Worm (Caenorhabditis elegans) whole organism, L3 larva: ENCODE measurements around the gene mapk-15.

Experiments
- R02D3.7 ChIP-seq: fragments of 150-350 bp; optimal IDR thresholded peaks from 2 replicates; lab custom pipeline; 2014; ENCODE audit warnings: missing biosample characterization, missing genetic modification characterization
- ZK546.5 ChIP-seq: sonication (generic microtip); optimal IDR thresholded peaks from 2 replicates; lab custom pipeline; 2017; ENCODE audit warnings: missing biosample characterization, missing genetic modification characterization
- ama-1 ChIP-seq: fragments of 150-350 bp; optimal IDR thresholded peaks from 2 replicates; lab custom pipeline; 2018
- ceh-16 ChIP-seq: sonication (generic microtip); optimal IDR thresholded peaks from 2 replicates; lab custom pipeline; 2017; ENCODE audit warnings: missing biosample characterization, missing genetic modification characterization
- ceh-28 ChIP-seq: fragments of 150-350 bp; optimal IDR thresholded peaks from 2 replicates; lab custom pipeline; 2014; ENCODE audit warnings: missing biosample characterization, missing genetic modification reagents, missing genetic modification characterization
- ceh-82 ChIP-seq: fragments of 150-350 bp; optimal IDR thresholded peaks from 2 replicates; lab custom pipeline; 2014; ENCODE audit warnings: missing biosample characterization, missing genetic modification characterization
- daf-12 ChIP-seq: fragments of 150-350 bp; optimal IDR thresholded peaks from 2 replicates; lab custom pipeline; 2014; ENCODE audit warnings: missing biosample characterization, missing genetic modification reagents, missing genetic modification characterization
- egl-5 ChIP-seq: fragments of 150-350 bp; optimal IDR thresholded peaks from 2 replicates; lab custom pipeline; 2017; ENCODE audit warnings: missing biosample characterization, missing genetic modification reagents, missing genetic modification characterization, inconsistent platforms
- elt-1 ChIP-seq: fragments of 150-350 bp; optimal IDR thresholded peaks from 2 replicates; lab custom pipeline; 2014; ENCODE audit warnings: missing biosample characterization, missing genetic modification characterization
- elt-2 ChIP-seq: sonication (generic microtip); optimal IDR thresholded peaks from 2 replicates; lab custom pipeline; 2016; ENCODE audit warnings: missing genetic modification reagents, mild to moderate bottlenecking, missing genetic modification characterization, missing compliant biosample characterization
- elt-3 ChIP-seq, 3 experiments: fragments of 150-350 bp in 1 of 3; sonication (generic microtip) in 2 of 3; optimal IDR thresholded peaks; 2 replicates in 2 of 3; 4 replicates in 1 of 3; lab custom pipeline; 2014 to 2017; ENCODE audit warnings: missing biosample characterization in 3 of 3, missing genetic modification characterization in 3 of 3
- eor-1 ChIP-seq, 2 experiments: fragments of 150-350 bp; optimal IDR thresholded peaks; 2 replicates each; lab custom pipeline; 2014 to 2018; ENCODE audit warnings: missing biosample characterization in 2 of 2, missing genetic modification characterization in 2 of 2
- fkh-10 ChIP-seq: sonication (generic microtip); optimal IDR thresholded peaks from 2 replicates; lab custom pipeline; 2017; ENCODE audit warnings: missing biosample characterization, missing genetic modification reagents, missing genetic modification characterization
- fkh-2 ChIP-seq: fragments of 150-350 bp; optimal IDR thresholded peaks from 2 replicates; lab custom pipeline; 2014; ENCODE audit warnings: missing biosample characterization, missing genetic modification reagents, missing genetic modification characterization
- fos-1 ChIP-seq: fragments of 150-350 bp; optimal IDR thresholded peaks from 2 replicates; lab custom pipeline; 2014; ENCODE audit warnings: missing biosample characterization, missing genetic modification characterization
- hmg-11 ChIP-seq: sonication (generic microtip); optimal IDR thresholded peaks from 2 replicates; lab custom pipeline; 2016; ENCODE audit warnings: missing genetic modification characterization, missing compliant biosample characterization
- jun-1 ChIP-seq: fragments of 150-350 bp; optimal IDR thresholded peaks from 2 replicates; lab custom pipeline; 2014; ENCODE audit warnings: missing biosample characterization, missing genetic modification reagents, missing genetic modification characterization
- mdl-1 ChIP-seq: fragments of 150-350 bp; optimal IDR thresholded peaks from 2 replicates; lab custom pipeline; 2014; ENCODE audit warnings: missing biosample characterization, missing genetic modification characterization
- nfya-1 ChIP-seq: sonication (generic microtip); optimal IDR thresholded peaks from 2 replicates; lab custom pipeline; 2017; ENCODE audit warnings: missing genetic modification characterization, mild to moderate bottlenecking, missing compliant biosample characterization, antibody characterized with exemption, moderate library complexity; ENCODE audit not compliant: insufficient read depth
- nhr-12 ChIP-seq: fragments of 150-350 bp; optimal IDR thresholded peaks from 2 replicates; lab custom pipeline; 2014; ENCODE audit warnings: missing biosample characterization, missing genetic modification characterization
- nhr-23 ChIP-seq: fragments of 150-350 bp; optimal IDR thresholded peaks from 2 replicates; lab custom pipeline; 2014; ENCODE audit warnings: missing biosample characterization, missing genetic modification reagents, missing genetic modification characterization
- nhr-237 ChIP-seq: fragments of 150-350 bp; optimal IDR thresholded peaks from 2 replicates; lab custom pipeline; 2014; ENCODE audit warnings: missing biosample characterization, missing genetic modification characterization
- nhr-25 ChIP-seq: sonication (generic microtip); optimal IDR thresholded peaks from 2 replicates; lab custom pipeline; 2017; ENCODE audit warnings: missing biosample characterization, missing genetic modification characterization
- nhr-28 ChIP-seq: fragments of 150-350 bp; optimal IDR thresholded peaks from 2 replicates; lab custom pipeline; 2014; ENCODE audit warnings: missing biosample characterization, missing genetic modification characterization
- nhr-43 ChIP-seq: sonication (generic microtip); optimal IDR thresholded peaks from 2 replicates; lab custom pipeline; 2016; ENCODE audit warnings: mild to moderate bottlenecking, missing genetic modification characterization, missing compliant biosample characterization; ENCODE audit not compliant: poor library complexity, severe bottlenecking
- nhr-67 ChIP-seq: fragments of 150-350 bp; optimal IDR thresholded peaks from 2 replicates; lab custom pipeline; 2014; ENCODE audit warnings: missing biosample characterization, missing genetic modification characterization
- nhr-76 ChIP-seq: fragments of 150-350 bp; sonication (generic microtip); optimal IDR thresholded peaks from 5 replicates; lab custom pipeline; 2014; ENCODE audit warnings: missing biosample characterization, missing genetic modification characterization
- pha-4 ChIP-seq: fragments of 150-350 bp; optimal IDR thresholded peaks from 2 replicates; lab custom pipeline; 2014; ENCODE audit warnings: missing biosample characterization, missing genetic modification reagents, missing genetic modification characterization
- pqm-1 ChIP-seq: fragments of 150-350 bp; optimal IDR thresholded peaks from 2 replicates; lab custom pipeline; 2017; ENCODE audit warnings: missing biosample characterization, missing genetic modification characterization, inconsistent platforms
- sea-2 ChIP-seq: fragments of 150-350 bp; sonication (generic microtip); optimal IDR thresholded peaks from 4 replicates; lab custom pipeline; 2014; ENCODE audit warnings: missing biosample characterization, missing genetic modification reagents, missing genetic modification characterization
- skn-1 ChIP-seq: fragments of 150-350 bp; optimal IDR thresholded peaks from 2 replicates; lab custom pipeline; 2014; ENCODE audit warnings: missing biosample characterization, missing genetic modification characterization
- snpc-4 ChIP-seq: fragments of 150-350 bp; optimal IDR thresholded peaks from 2 replicates; lab custom pipeline; 2014; ENCODE audit warnings: missing biosample characterization, missing genetic modification characterization
- tbx-2 ChIP-seq: sonication (generic microtip); optimal IDR thresholded peaks from 2 replicates; lab custom pipeline; 2016; ENCODE audit warnings: mild to moderate bottlenecking, missing genetic modification characterization, missing compliant biosample characterization
- ztf-11 ChIP-seq: fragments of 150-350 bp; optimal IDR thresholded peaks from 2 replicates; lab custom pipeline; 2014; ENCODE audit warnings: missing biosample characterization, missing genetic modification characterization

The mapk-15 gene

DNA sequence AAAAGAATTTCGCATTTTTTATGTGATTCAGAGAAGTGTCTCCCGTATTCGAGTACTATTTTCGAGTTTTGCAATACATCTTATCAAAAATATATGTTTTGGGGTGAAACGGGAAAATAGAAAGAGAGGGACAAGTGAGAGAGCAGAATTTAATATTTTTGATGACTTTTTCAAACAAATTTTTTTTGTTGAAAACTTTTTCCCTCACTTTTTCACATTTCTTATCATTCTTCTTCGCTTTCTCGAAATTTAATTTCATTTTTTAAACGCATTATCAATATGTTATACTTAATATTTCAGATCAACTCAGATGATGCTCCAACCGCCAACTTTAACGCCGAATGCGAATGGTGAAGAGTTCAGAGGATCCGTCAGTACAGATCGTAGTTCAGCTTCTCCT lies 12.6 kb downstream of the mapk-15 start, which contains the start of gene attf-4:
attf-4 (plus strand) TSS at position 301 of the 400 bp plus-strand sequence.
- peak; percentile 45 for TF ChIP-seq elt-2 (tag; lab: Kevin White, UChicago)
- no peak for TF ChIP-seq ceh-16 (tag; lab: Kevin White, UChicago)

DNA sequence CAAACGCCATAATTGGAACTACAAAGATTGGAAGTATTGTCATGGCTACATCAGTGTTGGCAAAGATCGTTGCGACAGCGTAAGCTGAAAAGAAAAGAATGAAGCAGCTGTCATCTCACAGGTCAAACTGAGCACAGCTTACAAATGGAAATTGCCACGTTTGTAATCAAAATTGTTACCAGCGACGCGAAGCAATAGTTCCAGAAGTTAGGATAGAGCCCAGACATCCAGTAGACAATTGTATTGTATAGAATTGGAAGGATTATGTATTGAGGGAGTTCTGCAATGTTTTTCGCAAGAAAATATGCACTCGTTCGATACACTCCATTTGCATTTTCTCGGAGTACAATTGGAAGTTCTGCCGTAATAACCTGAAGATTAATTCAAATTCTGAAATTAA lies 17.7 kb downstream of the mapk-15 start:
- TF ChIP-seq nhr-67 (tag; lab: Kevin White, UChicago), result no peak
- no peak for TF ChIP-seq ztf-11
- no peak for TF ChIP-seq hmg-11
- no peak for TF ChIP-seq tbx-2
- no peak for TF ChIP-seq nhr-76 (tag; lab: Kevin White, UChicago)
- no peak for TF ChIP-seq R02D3.7 (tag; lab: Kevin White, UChicago)
- TF ChIP-seq ama-1 (lab: Kevin White, UChicago), result no peak
- no peak for TF ChIP-seq skn-1
- TF ChIP-seq fkh-10 (GFP tag; lab: Kevin White, UChicago), result no peak
- TF ChIP-seq nhr-23 (tag; lab: Kevin White, UChicago), result no peak
- no peak for TF ChIP-seq jun-1 (tag; lab: Kevin White, UChicago)
- no peak for TF ChIP-seq nhr-25 (tag; lab: Kevin White, UChicago)
- no peak for TF ChIP-seq nhr-237 (tag; lab: Kevin White, UChicago)
- no peak for TF ChIP-seq daf-12 (tag; lab: Kevin White, UChicago)
- TF ChIP-seq nfya-1 (tag; lab: Kevin White, UChicago), result no peak
- no peak for TF ChIP-seq sea-2 (GFP tag; lab: Kevin White, UChicago)
- TF ChIP-seq mdl-1 (tag; lab: Kevin White, UChicago), result no peak

DNA sequence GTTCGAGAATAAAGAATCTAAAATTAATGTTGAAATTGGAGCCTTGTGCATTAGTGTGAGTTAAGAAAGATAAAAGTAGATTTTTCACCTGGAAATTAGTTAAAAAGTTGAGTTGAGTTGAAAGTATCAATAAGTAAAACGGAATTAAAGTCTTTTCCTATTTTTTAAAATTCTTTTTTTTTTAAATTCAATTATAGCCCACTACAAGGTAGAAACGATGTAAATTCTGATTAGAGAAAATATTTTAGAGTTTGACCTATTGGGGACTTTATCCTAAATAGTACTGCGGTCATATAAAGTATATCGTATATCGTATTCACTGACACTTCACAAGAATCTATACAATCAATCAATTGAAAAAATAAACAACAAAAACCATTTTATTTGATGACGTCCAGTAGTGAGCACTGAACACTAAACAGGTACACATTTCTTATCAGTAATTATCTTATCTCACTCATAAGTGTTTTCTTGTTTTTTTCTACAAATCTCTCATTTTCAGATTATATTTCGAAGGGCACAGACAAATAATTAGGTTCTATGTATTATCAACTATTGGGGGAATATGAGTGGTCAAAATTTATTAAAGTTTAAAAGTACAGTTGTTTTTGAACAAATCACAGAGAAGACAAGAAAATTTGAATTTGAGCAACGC lies 20.2 kb downstream of the mapk-15 start, which contains the start of gene wht-1:
wht-1 (minus strand) TSS at position 51 of the 655 bp plus-strand sequence.
- TF ChIP-seq hmg-11, result no peak
- TF ChIP-seq nhr-23 (tag; lab: Kevin White, UChicago), result no peak
- TF ChIP-seq elt-3 (tag; optimal IDR thresholded peaks at IDR 0.05; lab: Kevin White, UChicago), result no peak
- TF ChIP-seq ZK546.5 (tag; lab: Kevin White, UChicago), result no peak
- no peak for TF ChIP-seq R02D3.7 (tag; lab: Kevin White, UChicago)
- no peak for TF ChIP-seq tbx-2
- peak; percentile 85 for TF ChIP-seq elt-2 (tag; lab: Kevin White, UChicago)
- TF ChIP-seq nhr-12 (tag; lab: Kevin White, UChicago), result no peak
- peak; percentile 94 for TF ChIP-seq pqm-1 (tag; lab: Kevin White, UChicago)
- TF ChIP-seq pha-4 (tag; lab: Kevin White, UChicago), result peak; percentile 42

DNA sequence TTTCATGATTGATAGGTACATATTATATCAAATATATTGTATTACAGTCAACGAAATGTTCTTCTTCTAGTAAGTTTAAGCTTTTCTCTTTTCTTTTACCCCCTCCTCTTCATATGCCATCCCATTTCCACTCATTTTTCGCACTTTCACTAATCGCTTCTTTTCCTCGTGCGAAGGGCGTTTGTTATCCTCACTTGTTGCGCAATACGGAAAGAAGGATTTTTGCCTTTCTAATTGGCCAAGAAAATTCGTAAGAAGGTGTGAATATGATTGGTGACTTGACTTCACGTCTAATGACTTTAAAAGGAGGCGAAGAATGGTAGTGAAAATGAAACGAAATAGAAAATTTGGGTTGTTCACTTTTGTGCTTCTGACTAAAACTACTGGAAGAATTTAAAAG lies 28.0 kb downstream of the mapk-15 start:
- TF ChIP-seq nhr-25 (tag; lab: Kevin White, UChicago) (peak; percentile 18), elt-3 (tag; optimal IDR thresholded peaks at IDR 0.05; lab: Kevin White, UChicago) (no peak)

DNA sequence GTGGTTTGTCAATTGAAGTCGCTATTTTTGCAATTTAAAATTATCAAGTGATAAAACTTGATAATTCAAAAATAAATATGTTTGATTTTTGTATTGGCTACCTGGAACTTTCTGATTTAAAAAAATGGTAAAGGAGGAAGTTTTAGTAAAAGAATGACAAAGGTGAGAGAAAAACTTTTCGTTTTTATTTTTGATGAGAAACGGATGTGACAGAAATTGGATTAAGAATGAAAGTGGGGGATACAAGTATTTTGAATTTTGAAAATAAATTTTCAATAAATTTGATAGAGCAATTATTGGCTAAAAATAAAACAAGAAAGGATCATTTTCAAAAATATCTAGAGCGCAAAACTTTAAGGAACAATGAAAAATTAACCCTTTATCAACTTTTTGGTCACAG lies 35.1 kb downstream of the mapk-15 start, which contains the start of gene C05D10.4:
C05D10.4 (minus strand) TSS at position 101 of the 400 bp plus-strand sequence.
- TF ChIP-seq egl-5 (tag; lab: Kevin White, UChicago), result no peak
- no peak for TF ChIP-seq ama-1 (lab: Kevin White, UChicago)
- TF ChIP-seq jun-1 (tag; lab: Kevin White, UChicago), result no peak
- TF ChIP-seq nhr-237 (tag; lab: Kevin White, UChicago), result no peak
- no peak for TF ChIP-seq nhr-28 (tag; lab: Kevin White, UChicago)
- TF ChIP-seq pha-4 (tag; lab: Kevin White, UChicago), result no peak
- TF ChIP-seq sea-2 (GFP tag; lab: Kevin White, UChicago), result no peak
- no peak for TF ChIP-seq nhr-43 (tag; lab: Kevin White, UChicago)
- no peak for TF ChIP-seq ZK546.5 (tag; lab: Kevin White, UChicago)
- TF ChIP-seq elt-1 (tag; lab: Kevin White, UChicago), result no peak
- TF ChIP-seq snpc-4 (tag; lab: Kevin White, UChicago), result no peak
- TF ChIP-seq ztf-11, result no peak
- TF ChIP-seq ceh-82 (tag; lab: Kevin White, UChicago), result no peak
- no peak for TF ChIP-seq eor-1 (tag; optimal IDR thresholded peaks at IDR 0.05; lab: Kevin White, UChicago)
- TF ChIP-seq fos-1 (tag; lab: Kevin White, UChicago), result no peak
- no peak for TF ChIP-seq ceh-28 (tag; lab: Kevin White, UChicago)
- TF ChIP-seq fkh-2, result no peak
